Worm (Caenorhabditis elegans): Measurements from ENCODE around the gene srj-9.

- TF ChIP-seq elt-2 (tag; optimal IDR thresholded peaks at IDR 0.05) (no peak), sdc-2 (tag; optimal IDR thresholded peaks at IDR 0.05) (no peak), K09A11.1 (tag; optimal IDR thresholded peaks at IDR 0.05; ENCODE audit: insufficient read depth) (no peak), nhr-11 (tag; optimal IDR thresholded peaks at IDR 0.05) (no peak)
Observed at ce11 chrV:3398314-3398713, 33.4 kb upstream of the srj-9 start, which contains the start of gene T20D4.11.
